Worm (Caenorhabditis elegans) whole organism, L4 larva: ENCODE data around the gene pus-1.

Experiments
- aha-1 ChIP-seq: fragments of 150-350 bp; peaks from one replicate; lab custom pipeline; 2014; ENCODE audit warnings: missing biosample characterization, missing genetic modification characterization
- ama-1 ChIP-seq: fragments of 150-350 bp; optimal IDR thresholded peaks from 2 replicates; lab custom pipeline; 2014; ENCODE audit warnings: inconsistent platforms, mixed read lengths
- dmd-8 ChIP-seq: fragments of 200-800 bp; sonication (Bioruptor generic); IDR thresholded peaks from 2 replicates; pipeline ENCODE4 v1.3.6; 2022; ENCODE audit warnings: missing genetic modification characterization, missing compliant biosample characterization
- dve-1 ChIP-seq: sonication (generic microtip); optimal IDR thresholded peaks from 2 replicates; lab custom pipeline; 2017; ENCODE audit warnings: antibody characterized with exemption, mild to moderate bottlenecking, missing genetic modification characterization, missing compliant biosample characterization; ENCODE audit not compliant: insufficient read depth
- lin-13 ChIP-seq: fragments of 150-350 bp; optimal IDR thresholded peaks from 2 replicates; lab custom pipeline; 2014; ENCODE audit warnings: missing biosample characterization, missing genetic modification reagents, missing genetic modification characterization
- mdl-1 ChIP-seq, 2 experiments: fragments of 150-350 bp in 1 of 2; sonication (generic microtip) in 1 of 2; optimal IDR thresholded peaks; 2 replicates each; lab custom pipeline; 2014 to 2017; ENCODE audit warnings: missing biosample characterization in 2 of 2, missing genetic modification characterization in 2 of 2
- mxl-2 ChIP-seq: fragments of 200-800 bp; sonication (Bioruptor generic); conservative IDR thresholded peaks from 2 replicates; pipeline ENCODE4 v1.3.6; 2022; ENCODE audit warnings: missing genetic modification reagents, missing genetic modification characterization, missing compliant biosample characterization
- nhr-11 ChIP-seq: fragments of 150-350 bp; optimal IDR thresholded peaks from 2 replicates; lab custom pipeline; 2014; ENCODE audit warnings: missing biosample characterization, missing genetic modification characterization
- nhr-41 ChIP-seq: fragments of 200-800 bp; sonication (Bioruptor generic); IDR thresholded peaks from 2 replicates; pipeline ENCODE4 v1.3.6; 2022; ENCODE audit warnings: missing genetic modification reagents, missing genetic modification characterization, missing compliant biosample characterization
- tra-1 ChIP-seq: fragments of 200-800 bp; sonication (Bioruptor generic); IDR thresholded peaks from 2 replicates; pipeline ENCODE4 v1.3.6; 2022; ENCODE audit warnings: missing genetic modification reagents, missing genetic modification characterization, missing compliant biosample characterization

- no peak for TF ChIP-seq dve-1 (tag; lab: Kevin White, UChicago)
- no peak for TF ChIP-seq lin-13 (GFP tag; lab: Kevin White, UChicago)
- TF ChIP-seq ama-1 (lab: Kevin White, UChicago): no peak
- no peak for TF ChIP-seq aha-1
- no peak for TF ChIP-seq mxl-2 (GFP tag; lab: Robert Waterston, UW)
- no peak for TF ChIP-seq mdl-1 (tag; optimal IDR thresholded peaks at IDR 0.05; lab: Kevin White, UChicago)
- TF ChIP-seq nhr-11: no peak
- TF ChIP-seq nhr-41 (GFP tag; lab: Robert Waterston, UW): no peak
- no peak for TF ChIP-seq tra-1 (GFP tag; lab: Robert Waterston, UW)
- TF ChIP-seq dmd-8 (GFP tag; lab: Robert Waterston, UW): no peak
Observed at ce11 chrV:16756166-16756565, 38.6 kb downstream of the pus-1 start.
